Worm (Caenorhabditis elegans) whole organism, midembryonic: ENCODE data around the gene max-1.

ENCODE experiments used
- T22C8.4 ChIP-seq: fragments of 200-800 bp; sonication (Bioruptor generic); IDR thresholded peaks from 2 replicates; pipeline ENCODE4 v1.3.6; 2022; ENCODE audit warnings: missing genetic modification characterization, missing compliant biosample characterization
- cog-1 ChIP-seq: sonication (generic microtip); optimal IDR thresholded peaks from 2 replicates; lab custom pipeline; 2016; ENCODE audit warnings: missing genetic modification characterization, missing compliant biosample characterization
- flt-1 ChIP-seq: fragments of 200-800 bp; sonication (Bioruptor generic); IDR thresholded peaks from 2 replicates; pipeline ENCODE4 v1.3.6; 2022; ENCODE audit warnings: missing genetic modification characterization, missing compliant biosample characterization
- klf-2 ChIP-seq: fragments of 200-800 bp; sonication (Bioruptor generic); conservative IDR thresholded peaks from 2 replicates; pipeline ENCODE4 v1.3.6; 2022; ENCODE audit warnings: missing genetic modification reagents, missing genetic modification characterization, missing compliant biosample characterization
- med-1 ChIP-seq: sonication (generic microtip); optimal IDR thresholded peaks from 2 replicates; lab custom pipeline; 2017; ENCODE audit warnings: missing genetic modification characterization, mild to moderate bottlenecking, missing compliant biosample characterization, antibody characterized with exemption, missing genetic modification reagents; ENCODE audit not compliant: insufficient read depth
- ref-1 ChIP-seq: fragments of 200-800 bp; sonication (Bioruptor generic); conservative IDR thresholded peaks from 2 replicates; pipeline ENCODE4 v1.3.6; 2022; ENCODE audit warnings: missing genetic modification reagents, missing genetic modification characterization, missing compliant biosample characterization
- tab-1 ChIP-seq: fragments of 200-800 bp; sonication (Bioruptor generic); IDR thresholded peaks from 2 replicates; pipeline ENCODE4 v1.3.6; 2022; ENCODE audit warnings: missing genetic modification characterization, missing compliant biosample characterization
- ztf-23 ChIP-seq: fragments of 200-800 bp; sonication (Bioruptor generic); IDR thresholded peaks from 2 replicates; pipeline ENCODE4 v1.3.6; 2022; ENCODE audit warnings: missing genetic modification reagents, missing genetic modification characterization, missing compliant biosample characterization
- ztf-29 ChIP-seq: fragments of 200-800 bp; sonication (Bioruptor generic); IDR thresholded peaks from 2 replicates; pipeline ENCODE4 v1.3.6; 2022; ENCODE audit warnings: missing genetic modification reagents, missing genetic modification characterization, missing compliant biosample characterization

Gene max-1

DNA sequence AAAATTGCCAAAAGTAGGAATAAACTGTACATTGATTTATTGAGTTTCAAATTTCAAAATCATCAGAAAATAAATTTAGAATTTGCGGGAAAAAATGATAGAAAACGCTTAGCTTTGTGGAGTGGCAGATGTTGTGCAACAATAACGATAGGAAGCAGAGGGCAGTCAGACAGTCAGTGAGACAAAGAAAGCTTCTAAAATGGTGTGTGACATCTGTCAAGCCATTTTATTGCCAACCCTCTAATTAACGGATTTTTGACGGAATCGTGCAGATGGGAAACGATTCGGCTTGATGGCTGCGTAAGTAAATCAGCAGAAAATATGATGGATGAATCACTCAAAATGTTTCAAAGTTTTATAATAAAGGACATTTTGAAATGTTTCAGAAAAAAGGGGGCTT is at the start of gene max-1:
max-1 (minus strand) TSS at position 124 of the 400 bp plus-strand sequence.
- no peak for TF ChIP-seq ref-1 (GFP tag; lab: Robert Waterston, UW)
- TF ChIP-seq tab-1 (GFP tag; lab: Robert Waterston, UW): no peak
- TF ChIP-seq T22C8.4 (GFP tag; lab: Robert Waterston, UW): no peak
- TF ChIP-seq med-1 (GFP tag; lab: Kevin White, UChicago): no peak
- no peak for TF ChIP-seq flt-1
- TF ChIP-seq cog-1: no peak
- TF ChIP-seq ztf-23 (GFP tag; lab: Robert Waterston, UW): no peak

DNA sequence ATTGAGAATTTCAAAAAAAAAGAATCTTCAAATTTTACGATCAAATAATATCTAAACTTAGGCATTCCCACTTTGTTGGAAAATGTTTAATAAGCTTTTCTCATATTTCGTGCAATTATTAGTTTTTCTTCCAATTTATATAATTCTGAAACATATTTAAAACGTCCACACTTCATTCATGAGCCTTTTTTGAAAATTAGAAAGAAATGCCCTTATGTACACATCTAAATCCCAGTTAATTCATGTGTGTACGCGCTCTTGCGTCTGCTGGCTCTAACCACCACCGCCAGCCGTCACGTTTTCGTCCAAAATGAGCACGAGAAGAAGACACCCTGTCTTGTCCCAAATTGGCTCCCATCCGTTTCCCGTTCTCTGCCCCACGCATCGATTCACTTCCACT is 46.6 kb upstream of the max-1 start:
- TF ChIP-seq ztf-23 (GFP tag; lab: Robert Waterston, UW) (no peak), flt-1 (no peak), med-1 (GFP tag; lab: Kevin White, UChicago) (no peak), ztf-29 (no peak)

DNA sequence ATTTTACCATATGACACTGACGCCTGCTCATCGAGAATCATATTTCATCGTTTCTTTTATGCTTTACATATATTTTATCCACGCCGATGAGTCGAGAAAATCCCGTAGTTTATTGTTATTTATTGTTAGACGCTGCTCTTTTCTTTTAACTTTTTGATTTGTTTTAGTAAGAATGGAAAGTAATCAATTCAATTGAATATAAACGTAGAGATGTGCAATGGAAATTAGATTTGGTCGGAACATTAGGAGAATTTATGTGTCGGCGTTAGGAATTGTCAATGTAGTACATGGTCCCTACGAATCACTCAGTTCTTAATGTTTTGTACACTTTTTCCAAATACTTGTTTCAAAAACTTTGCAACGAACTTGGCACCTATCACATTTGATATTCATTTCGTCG is 45.2 kb upstream of the max-1 start:
- no peak for TF ChIP-seq ref-1 (GFP tag; lab: Robert Waterston, UW)
- TF ChIP-seq T22C8.4 (GFP tag; lab: Robert Waterston, UW): no peak
- TF ChIP-seq klf-2 (GFP tag; lab: Robert Waterston, UW): no peak
- TF ChIP-seq ztf-29: no peak
- TF ChIP-seq tab-1 (GFP tag; lab: Robert Waterston, UW): no peak
- TF ChIP-seq flt-1: no peak
- no peak for TF ChIP-seq ztf-23 (GFP tag; lab: Robert Waterston, UW)
- no peak for TF ChIP-seq med-1 (GFP tag; lab: Kevin White, UChicago)
- no peak for TF ChIP-seq cog-1

- TF ChIP-seq klf-2 (GFP tag; lab: Robert Waterston, UW): no peak
- no peak for TF ChIP-seq cog-1
- no peak for TF ChIP-seq ztf-29
- no peak for TF ChIP-seq tab-1 (GFP tag; lab: Robert Waterston, UW)
- TF ChIP-seq ref-1 (GFP tag; lab: Robert Waterston, UW): no peak
- TF ChIP-seq med-1 (GFP tag; lab: Kevin White, UChicago): no peak
Observed at ce11 chrV:13163841-13164240, 43.8 kb upstream of the max-1 start.

ce11 chrV:13162885-13163284 is 42.9 kb upstream of the max-1 start:
- TF ChIP-seq med-1 (GFP tag; lab: Kevin White, UChicago): no peak
- no peak for TF ChIP-seq tab-1 (GFP tag; lab: Robert Waterston, UW)
- TF ChIP-seq klf-2 (GFP tag; lab: Robert Waterston, UW): no peak

DNA sequence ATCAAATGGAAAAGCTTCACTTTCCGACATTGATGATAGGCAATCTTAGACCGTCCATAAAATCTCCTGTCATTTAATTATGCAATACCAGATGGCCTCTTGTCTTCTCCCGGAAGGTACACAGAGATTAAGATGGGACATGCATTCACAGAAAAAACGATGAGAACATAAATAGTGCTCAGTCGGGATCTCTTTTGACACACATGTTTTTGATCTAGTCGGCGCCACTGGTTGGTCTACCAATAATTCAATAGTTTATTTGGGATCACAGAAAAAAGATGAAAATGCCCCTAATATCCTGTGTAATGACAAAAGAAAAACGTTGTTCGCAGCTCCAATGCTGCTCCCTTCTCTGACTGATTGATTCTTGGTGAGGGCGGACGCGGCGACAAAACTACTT is 41.0 kb upstream of the max-1 start:
- no peak for TF ChIP-seq flt-1
- TF ChIP-seq ztf-23 (GFP tag; lab: Robert Waterston, UW): no peak
- TF ChIP-seq ztf-29: no peak
- no peak for TF ChIP-seq T22C8.4 (GFP tag; lab: Robert Waterston, UW)
- no peak for TF ChIP-seq ref-1 (GFP tag; lab: Robert Waterston, UW)
- TF ChIP-seq tab-1 (GFP tag; lab: Robert Waterston, UW): no peak
- no peak for TF ChIP-seq klf-2 (GFP tag; lab: Robert Waterston, UW)
- no peak for TF ChIP-seq med-1 (GFP tag; lab: Kevin White, UChicago)
- no peak for TF ChIP-seq cog-1

DNA sequence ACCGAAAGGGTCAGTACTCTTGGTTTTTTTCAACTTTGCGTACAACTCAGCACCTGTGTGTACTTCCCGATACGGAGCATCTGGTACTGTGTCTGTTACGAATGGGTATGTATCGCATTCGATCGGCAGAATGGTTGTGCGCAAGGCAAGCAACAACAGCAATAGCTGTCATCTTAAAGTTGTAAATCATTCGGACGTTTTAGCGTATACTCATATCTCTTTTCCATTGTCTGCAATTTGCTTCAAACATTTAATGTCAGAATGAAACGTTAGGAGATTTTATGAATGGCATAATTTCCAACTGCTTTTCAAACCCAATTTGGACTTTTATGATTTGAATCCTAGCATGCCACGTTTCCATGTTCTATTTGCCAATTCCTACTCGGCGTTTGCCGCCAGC is 37.1 kb upstream of the max-1 start:
- TF ChIP-seq klf-2 (GFP tag; lab: Robert Waterston, UW) (no peak), ref-1 (GFP tag; lab: Robert Waterston, UW) (no peak), cog-1 (no peak), tab-1 (GFP tag; lab: Robert Waterston, UW) (no peak), T22C8.4 (GFP tag; lab: Robert Waterston, UW) (no peak), flt-1 (no peak), ztf-29 (no peak), med-1 (GFP tag; lab: Kevin White, UChicago) (no peak), ztf-23 (GFP tag; lab: Robert Waterston, UW) (no peak)

DNA sequence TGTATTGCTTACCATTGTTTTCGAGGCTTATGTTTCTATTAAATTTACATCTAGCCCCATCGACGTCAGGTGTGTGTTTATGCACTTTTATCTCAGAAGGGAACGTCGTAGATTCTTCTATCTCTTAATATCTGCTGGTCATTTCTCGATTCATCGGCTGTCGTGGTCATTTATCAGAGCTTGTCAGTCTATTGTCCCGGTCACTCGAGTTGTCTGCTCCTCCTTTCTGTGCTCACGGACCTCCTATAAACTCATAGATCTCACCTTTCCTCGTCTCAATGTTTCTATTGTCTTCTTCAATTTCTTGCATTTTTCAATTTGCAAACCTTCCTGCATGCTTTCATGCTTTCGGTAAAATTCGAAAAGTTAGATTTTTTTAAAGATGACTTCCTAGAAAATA is 34.2 kb upstream of the max-1 start:
- TF ChIP-seq ztf-29 (no peak), cog-1 (no peak), ztf-23 (GFP tag; lab: Robert Waterston, UW) (no peak), ref-1 (GFP tag; lab: Robert Waterston, UW) (no peak), klf-2 (GFP tag; lab: Robert Waterston, UW) (no peak), tab-1 (GFP tag; lab: Robert Waterston, UW) (no peak), T22C8.4 (GFP tag; lab: Robert Waterston, UW) (no peak), flt-1 (no peak), med-1 (GFP tag; lab: Kevin White, UChicago) (no peak)

- TF ChIP-seq med-1 (GFP tag; lab: Kevin White, UChicago) (no peak), klf-2 (GFP tag; lab: Robert Waterston, UW) (no peak), T22C8.4 (GFP tag; lab: Robert Waterston, UW) (no peak), ztf-23 (GFP tag; lab: Robert Waterston, UW) (no peak), flt-1 (no peak), ref-1 (GFP tag; lab: Robert Waterston, UW) (no peak)
Observed at ce11 chrV:13152575-13152974, 32.6 kb upstream of the max-1 start, which contains the start of gene noca-1. noca-1 (plus strand) TSS chrV:13152919.

DNA sequence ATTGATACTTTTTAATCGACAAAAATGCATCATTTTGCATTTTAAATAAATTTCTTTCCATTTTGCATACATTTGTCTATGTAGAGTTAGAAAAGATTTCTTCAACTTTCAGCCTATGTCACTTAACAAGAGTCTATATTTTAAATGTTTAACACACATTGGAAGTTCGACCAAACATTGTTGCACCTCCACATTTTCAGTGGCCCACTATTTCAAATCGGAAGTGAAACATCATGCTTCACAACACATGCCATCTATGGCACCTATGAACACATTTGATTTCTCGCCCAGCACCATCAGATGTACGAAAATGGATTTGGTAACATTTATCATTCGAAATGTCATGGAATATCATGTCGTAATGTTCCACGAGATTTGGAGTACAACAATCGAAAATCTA is 18.7 kb upstream of the max-1 start, which contains the start of gene dhc-3:
dhc-3 (plus strand) TSS at position 301 of the 400 bp plus-strand sequence.
- no peak for TF ChIP-seq tab-1 (GFP tag; lab: Robert Waterston, UW)
- no peak for TF ChIP-seq ztf-29
- no peak for TF ChIP-seq cog-1
- no peak for TF ChIP-seq flt-1
- TF ChIP-seq klf-2 (GFP tag; lab: Robert Waterston, UW): no peak
- TF ChIP-seq med-1 (GFP tag; lab: Kevin White, UChicago): no peak
- TF ChIP-seq ztf-23 (GFP tag; lab: Robert Waterston, UW): no peak
- TF ChIP-seq T22C8.4 (GFP tag; lab: Robert Waterston, UW): no peak
- TF ChIP-seq ref-1 (GFP tag; lab: Robert Waterston, UW): no peak
